Fruit fly (Drosophila melanogaster) ovary, adult (tissue): ENCODE results near the gene CG15756.

Source experiments
- CG17801 ChIP-seq: fragments of 200-800 bp; optimal IDR thresholded peaks from 2 replicates; lab custom pipeline; 2019; ENCODE audit warnings: missing biosample characterization, mild to moderate bottlenecking, missing genetic modification characterization, moderate library complexity; ENCODE audit not compliant: partially characterized antibody

The CG15756 gene

DNA sequence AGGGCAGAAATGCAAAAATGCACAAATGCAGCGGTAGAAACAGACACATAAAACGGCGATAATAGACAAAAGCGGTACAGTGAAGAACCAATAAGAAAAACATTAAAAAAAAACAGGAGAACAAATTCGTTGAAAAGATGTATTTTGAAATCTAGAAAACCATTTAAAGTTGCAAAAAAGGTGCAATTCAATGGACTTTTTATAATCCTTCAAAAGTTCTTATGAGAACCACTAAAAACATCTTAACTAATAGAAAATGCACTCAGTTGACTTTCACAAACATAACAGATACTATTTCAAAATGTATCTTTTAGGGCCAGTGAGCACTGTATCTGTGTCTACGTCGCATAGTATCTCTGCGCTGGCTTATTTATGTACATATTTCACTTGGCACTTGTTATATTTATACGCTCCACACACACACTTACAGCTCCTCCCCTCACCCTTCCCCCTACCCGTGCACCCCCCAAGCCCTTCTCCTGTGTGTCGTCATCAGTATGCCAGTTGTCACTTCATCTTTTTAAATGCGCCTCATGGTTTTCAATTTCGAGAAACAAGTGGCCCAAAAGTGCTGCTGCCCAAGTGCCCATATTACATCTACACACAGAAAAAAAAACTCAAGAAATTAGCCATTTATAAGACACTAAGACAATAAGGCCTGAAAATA, 31.4 kb downstream of the CG15756 start:
- TF ChIP-seq CG17801 (GFP tag; lab: Kevin White, UChicago) = no peak

DNA sequence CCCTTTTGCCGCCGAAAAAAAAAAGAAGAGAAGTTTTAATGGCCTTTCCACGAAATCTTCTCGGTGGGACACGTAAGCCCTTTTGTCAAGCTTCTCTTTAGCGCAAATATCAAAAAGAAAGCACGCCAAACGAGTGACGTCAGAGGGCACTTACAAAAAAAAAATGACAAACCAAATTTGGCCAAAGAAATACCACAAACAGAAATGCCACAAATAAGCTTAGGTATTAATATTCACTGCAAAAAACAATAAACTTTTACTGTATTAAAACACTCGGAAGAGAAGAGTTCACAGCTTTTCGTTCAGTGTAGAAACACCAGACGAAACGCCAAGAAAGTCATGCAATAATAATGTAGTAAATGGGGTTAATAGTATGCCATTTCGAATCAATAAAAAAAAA, 33.9 kb downstream of the CG15756 start:
- peak; percentile 44 for TF ChIP-seq CG17801 (GFP tag; lab: Kevin White, UChicago)

DNA sequence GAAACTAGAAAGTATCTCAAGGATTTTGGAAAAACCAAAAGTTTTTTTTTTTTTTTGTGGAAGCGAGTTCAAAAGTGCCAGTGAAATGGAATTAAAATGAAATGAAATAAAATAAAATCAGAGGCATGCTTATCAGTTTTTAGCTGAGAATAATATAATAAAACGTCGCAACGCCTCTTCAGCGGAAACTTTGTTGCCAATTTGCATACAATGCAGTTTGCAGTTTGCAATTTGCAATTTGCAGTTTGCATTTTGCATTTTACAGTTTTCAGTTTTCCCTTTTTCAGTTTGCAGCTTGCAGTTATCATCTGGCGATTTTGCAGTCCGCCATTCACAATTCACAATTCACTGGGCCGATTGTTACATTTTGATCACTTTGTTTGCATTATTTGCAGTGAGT, 34.6 kb downstream of the CG15756 start:
- peak; percentile 6 for TF ChIP-seq CG17801 (GFP tag; lab: Kevin White, UChicago)

DNA sequence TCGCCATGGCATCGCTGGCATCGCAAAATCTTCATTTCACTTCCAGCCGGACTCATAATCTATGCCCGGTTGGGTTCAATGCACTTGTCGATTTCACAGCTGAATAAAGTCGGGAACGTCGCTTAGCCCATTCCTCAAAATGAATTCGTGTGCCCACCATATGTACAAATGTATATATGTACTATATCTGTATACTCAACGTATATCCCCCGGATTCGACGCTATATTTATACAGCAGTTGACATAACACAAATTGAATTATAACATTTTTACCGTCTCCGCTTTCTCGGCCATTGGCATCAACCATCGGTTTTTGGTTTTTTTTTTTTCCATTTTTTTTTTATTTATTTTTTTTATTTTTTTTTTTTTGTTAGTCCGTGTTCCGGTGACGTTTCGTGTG, 36.1 kb downstream of the CG15756 start:
- TF ChIP-seq CG17801 (GFP tag; lab: Kevin White, UChicago) = no peak

DNA sequence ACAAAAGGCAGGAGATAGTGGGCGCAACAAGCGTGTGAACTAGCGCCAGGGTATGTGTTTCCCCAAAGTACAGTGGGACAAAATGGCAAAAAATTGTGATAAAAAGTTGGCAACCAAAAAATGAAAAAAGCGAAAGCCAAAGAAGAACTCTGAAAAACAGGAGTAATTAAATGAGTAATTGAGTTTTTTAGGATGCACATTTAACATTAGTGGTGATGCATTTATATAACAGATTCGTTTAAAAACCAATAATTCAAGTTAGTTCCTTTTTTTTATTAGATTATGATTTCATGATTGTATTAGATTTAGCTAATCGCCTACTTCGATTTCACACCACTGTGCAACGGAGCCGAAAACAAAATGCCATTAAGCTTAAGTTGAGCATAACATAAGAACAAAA, 38.2 kb downstream of the CG15756 start:
- TF ChIP-seq CG17801 (GFP tag; lab: Kevin White, UChicago) = peak; percentile 78

DNA sequence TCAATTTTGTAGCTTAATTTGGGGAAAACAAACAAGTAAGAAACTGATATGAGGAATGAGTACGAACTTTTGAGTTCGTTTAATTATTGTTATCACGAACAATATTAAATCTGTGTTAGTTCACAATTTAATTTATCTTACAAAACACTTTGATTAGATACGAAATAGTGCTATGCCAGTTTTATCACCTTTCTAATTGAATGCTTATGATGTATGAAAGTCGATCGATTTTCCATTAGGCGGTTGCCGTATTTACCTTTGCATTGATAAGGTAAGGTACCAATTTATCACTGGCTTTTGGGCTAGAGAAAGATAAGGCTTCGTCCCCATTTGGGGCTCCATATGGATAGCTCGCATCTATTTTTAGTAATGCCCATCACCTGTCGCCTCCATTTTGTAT, 45.1 kb downstream of the CG15756 start:
- no peak for TF ChIP-seq CG17801 (GFP tag; lab: Kevin White, UChicago)
